Worm (Caenorhabditis elegans) whole organism, late embryonic: ENCODE results near the gene srx-101.

ENCODE experiments used
- ceh-31 ChIP-seq: sonication (generic microtip); optimal IDR thresholded peaks from 2 replicates; lab custom pipeline; 2016; ENCODE audit warnings: missing genetic modification characterization, missing compliant biosample characterization
- elt-2 ChIP-seq: sonication (generic microtip); optimal IDR thresholded peaks from 2 replicates; lab custom pipeline; 2016; ENCODE audit warnings: missing genetic modification reagents, missing genetic modification characterization, missing compliant biosample characterization
- eyg-1 ChIP-seq: sonication (generic microtip); optimal IDR thresholded peaks from 2 replicates; lab custom pipeline; 2016; ENCODE audit warnings: missing genotype, missing genetic modification characterization, missing compliant biosample characterization
- hlh-30 ChIP-seq: sonication (generic microtip); optimal IDR thresholded peaks from 2 replicates; lab custom pipeline; 2017; ENCODE audit warnings: antibody characterized with exemption, missing genetic modification characterization, missing compliant biosample characterization; ENCODE audit not compliant: insufficient read depth
- hlh-8 ChIP-seq: sonication (generic microtip); optimal IDR thresholded peaks from 2 replicates; lab custom pipeline; 2016; ENCODE audit warnings: missing genotype, missing genetic modification characterization, missing compliant biosample characterization
- mec-3 ChIP-seq: sonication (generic microtip); optimal IDR thresholded peaks from 2 replicates; lab custom pipeline; 2016; ENCODE audit warnings: borderline replicate concordance, missing genetic modification characterization, missing compliant biosample characterization
- ttx-3 ChIP-seq: sonication (generic microtip); optimal IDR thresholded peaks from 2 replicates; lab custom pipeline; 2016; ENCODE audit warnings: missing genetic modification reagents, missing genetic modification characterization, missing compliant biosample characterization

DNA sequence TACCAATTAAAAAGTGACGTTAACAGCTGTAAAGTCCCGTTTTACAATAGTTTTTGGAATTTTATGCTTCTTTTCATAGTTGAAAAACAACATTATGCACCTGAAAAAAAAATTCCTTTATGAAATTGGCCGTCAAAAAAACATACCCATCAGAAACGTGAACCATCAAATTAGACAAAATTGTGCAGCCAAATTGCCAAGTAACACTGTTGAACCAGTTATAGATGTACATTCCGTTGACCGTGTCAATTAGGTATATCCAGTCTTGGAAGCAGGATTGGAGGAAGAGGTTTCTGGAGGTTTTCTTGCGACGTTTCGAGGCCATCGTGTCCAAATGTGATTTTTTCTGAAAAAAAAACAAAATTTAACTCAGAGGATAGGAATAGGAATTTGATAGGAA, 21.2 kb downstream of the srx-101 start, which contains the start of gene srx-97:
- TF ChIP-seq mec-3 (tag; lab: Kevin White, UChicago) (no peak), hlh-8 (tag; lab: Kevin White, UChicago) (no peak), ceh-31 (tag; lab: Kevin White, UChicago) (no peak), ttx-3 (no peak), elt-2 (tag; lab: Kevin White, UChicago) (no peak), eyg-1 (tag; lab: Kevin White, UChicago) (no peak), hlh-30 (tag; lab: Kevin White, UChicago) (no peak)
